Fruit fly (Drosophila melanogaster): Measurements from ENCODE around the gene Sfp26Ad.

Sfp26Ad gene

dm6 chr2L:5979055-5979399 lies 35.9 kb upstream of the Sfp26Ad start:
- TF ChIP-seq Dll (optimal IDR thresholded peaks at IDR 0.05), result no peak

dm6 chr2L:5978333-5979054 lies 35.4 kb upstream of the Sfp26Ad start:
- TF ChIP-seq usp (GFP tag; optimal IDR thresholded peaks at IDR 0.05), result no peak
- TF ChIP-seq psq (optimal IDR thresholded peaks at IDR 0.05), result no peak
- no peak for TF ChIP-seq EcR (GFP tag; optimal IDR thresholded peaks at IDR 0.05)
- TF ChIP-seq Dll (optimal IDR thresholded peaks at IDR 0.05), result peak; percentile 44
- TF ChIP-seq pan (optimal IDR thresholded peaks at IDR 0.05), result no peak
- TF ChIP-seq CG8478 (optimal IDR thresholded peaks at IDR 0.05), result no peak

- TF ChIP-seq CG8478 (optimal IDR thresholded peaks at IDR 0.05) (no peak), EcR (GFP tag; optimal IDR thresholded peaks at IDR 0.05) (peak in 1 of 2 experiments; percentile 37), usp (GFP tag; optimal IDR thresholded peaks at IDR 0.05) (no peak), pan (optimal IDR thresholded peaks at IDR 0.05) (no peak), psq (optimal IDR thresholded peaks at IDR 0.05) (no peak), Dll (optimal IDR thresholded peaks at IDR 0.05) (peak; percentile 62)
These were observed 34.6 kb upstream of the Sfp26Ad start for dm6 chr2L:5977729-5978078.

dm6 chr2L:5977070-5977728 lies 34.1 kb upstream of the Sfp26Ad start:
- TF ChIP-seq EcR (GFP tag; optimal IDR thresholded peaks at IDR 0.05) (peak; percentile 72 to 88), Dll (optimal IDR thresholded peaks at IDR 0.05) (no peak), CG8478 (optimal IDR thresholded peaks at IDR 0.05) (no peak)

dm6 chr2L:5975601-5976000 lies 32.5 kb upstream of the Sfp26Ad start:
- peak in 1 of 2 experiments; percentile 14 for TF ChIP-seq EcR (GFP tag; optimal IDR thresholded peaks at IDR 0.05)
- TF ChIP-seq pan (optimal IDR thresholded peaks at IDR 0.05), result no peak
- TF ChIP-seq Dll (optimal IDR thresholded peaks at IDR 0.05), result no peak
- no peak for TF ChIP-seq psq (optimal IDR thresholded peaks at IDR 0.05)

- TF ChIP-seq pan (optimal IDR thresholded peaks at IDR 0.05) (no peak), usp (GFP tag; optimal IDR thresholded peaks at IDR 0.05) (no peak), EcR (GFP tag; optimal IDR thresholded peaks at IDR 0.05) (peak in 1 of 2 experiments; percentile 48), psq (optimal IDR thresholded peaks at IDR 0.05) (no peak), Dll (optimal IDR thresholded peaks at IDR 0.05) (no peak)
These were observed 32.0 kb upstream of the Sfp26Ad start for dm6 chr2L:5975025-5975539.

dm6 chr2L:5974122-5974521 lies 31.0 kb upstream of the Sfp26Ad start:
- TF ChIP-seq EcR (GFP tag; optimal IDR thresholded peaks at IDR 0.05) (peak in 1 of 2 experiments; percentile 31), usp (GFP tag; optimal IDR thresholded peaks at IDR 0.05) (no peak)

- TF ChIP-seq pan (optimal IDR thresholded peaks at IDR 0.05) (no peak), Dll (optimal IDR thresholded peaks at IDR 0.05) (no peak)
These were observed 29.6 kb upstream of the Sfp26Ad start for dm6 chr2L:5972588-5973236.

- no peak for TF ChIP-seq psq (optimal IDR thresholded peaks at IDR 0.05)
- TF ChIP-seq pan (optimal IDR thresholded peaks at IDR 0.05), result peak; percentile 51
These were observed 28.9 kb upstream of the Sfp26Ad start for dm6 chr2L:5972005-5972404.

dm6 chr2L:5971093-5971808 lies 28.1 kb upstream of the Sfp26Ad start:
- TF ChIP-seq Dll (optimal IDR thresholded peaks at IDR 0.05), result no peak
- TF ChIP-seq CG8478 (optimal IDR thresholded peaks at IDR 0.05), result no peak
- no peak for TF ChIP-seq psq (optimal IDR thresholded peaks at IDR 0.05)
- TF ChIP-seq usp (GFP tag; optimal IDR thresholded peaks at IDR 0.05), result no peak
- TF ChIP-seq pan (optimal IDR thresholded peaks at IDR 0.05), result no peak
- no peak for TF ChIP-seq EcR (GFP tag; optimal IDR thresholded peaks at IDR 0.05)

dm6 chr2L:5969559-5969958 lies 26.5 kb upstream of the Sfp26Ad start, which contains the start of gene Ucp4B:
Gene Ucp4B (plus strand): TSS chr2L:5969859.
- TF ChIP-seq psq (optimal IDR thresholded peaks at IDR 0.05) (no peak), EcR (GFP tag; optimal IDR thresholded peaks at IDR 0.05) (no peak), pan (optimal IDR thresholded peaks at IDR 0.05) (no peak), Dll (optimal IDR thresholded peaks at IDR 0.05) (no peak), usp (GFP tag; optimal IDR thresholded peaks at IDR 0.05) (no peak), CG8478 (optimal IDR thresholded peaks at IDR 0.05) (no peak)

dm6 chr2L:5967702-5968616 lies 24.9 kb upstream of the Sfp26Ad start, which contains the start of the genes CG13992 and Ucp4C:
Gene CG13992 (minus strand): TSS chr2L:5967752.
Gene Ucp4C (plus strand): TSS chr2L:5968566.
- TF ChIP-seq Dll (optimal IDR thresholded peaks at IDR 0.05), result no peak
- no peak for TF ChIP-seq usp (GFP tag; optimal IDR thresholded peaks at IDR 0.05)
- TF ChIP-seq psq (optimal IDR thresholded peaks at IDR 0.05), result no peak
- no peak for TF ChIP-seq EcR (GFP tag; optimal IDR thresholded peaks at IDR 0.05)
- no peak for TF ChIP-seq CG8478 (optimal IDR thresholded peaks at IDR 0.05)
- no peak for TF ChIP-seq pan (optimal IDR thresholded peaks at IDR 0.05)

Data from whole organism.